Fruit fly (Drosophila melanogaster) whole organism, prepupa: Measurements from ENCODE around the gene CG13071.

ENCODE experiments used
- Blimp-1 ChIP-seq: fragments of 200-800 bp; sonication (Bioruptor generic); optimal IDR thresholded peaks from 3 replicates; lab custom pipeline; 2017; ENCODE audit warnings: missing biosample characterization, missing genetic modification characterization, mild to moderate bottlenecking, moderate library complexity, missing genetic modification reagents
- CG10631 ChIP-seq: fragments of 200-800 bp; sonication (Bioruptor generic); optimal IDR thresholded peaks from 2 replicates; lab custom pipeline; 2016; ENCODE audit warnings: missing biosample characterization, missing genetic modification characterization
- CG6163 ChIP-seq: fragments of 200-800 bp; sonication (Bioruptor generic); IDR thresholded peaks from 3 replicates; pipeline ENCODE4 v1.3.6; 2022; ENCODE audit warnings: missing biosample characterization, missing genetic modification characterization
- CG6792 ChIP-seq: fragments of 200-800 bp; sonication (Bioruptor generic); optimal IDR thresholded peaks from 3 replicates; lab custom pipeline; 2016; ENCODE audit warnings: missing biosample characterization, missing genetic modification characterization
- CG7368 ChIP-seq: fragments of 200-800 bp; sonication (Bioruptor generic); optimal IDR thresholded peaks from 3 replicates; lab custom pipeline; 2016; ENCODE audit warnings: missing biosample characterization, missing genetic modification characterization
- Eip78C ChIP-seq: fragments of 200-800 bp; sonication (Bioruptor generic); peaks from one replicate; lab custom pipeline; 2016; ENCODE audit warnings: missing biosample characterization, missing genetic modification characterization
- Met ChIP-seq: fragments of 200-800 bp; sonication (Bioruptor generic); optimal IDR thresholded peaks from 3 replicates; lab custom pipeline; 2016; ENCODE audit warnings: missing biosample characterization, missing genetic modification characterization
- fd85E ChIP-seq: fragments of 200-800 bp; sonication (Bioruptor generic); optimal IDR thresholded peaks from 3 replicates; lab custom pipeline; 2016; ENCODE audit warnings: missing biosample characterization, missing genetic modification characterization

dm6 chr3L:16305820-16306650, 43.5 kb downstream of the CG13071 start, which contains the start of the genes CG13043 and CG13063:
- no peak for TF ChIP-seq Eip78C (GFP tag; lab: Kevin White, UChicago)
- no peak for TF ChIP-seq CG10631
- no peak for TF ChIP-seq Met (GFP tag; lab: Kevin White, UChicago)
- no peak for TF ChIP-seq CG6792
- TF ChIP-seq Blimp-1: no peak
- TF ChIP-seq fd85E (GFP tag; lab: Kevin White, UChicago): no peak
- TF ChIP-seq CG6163: no peak
- TF ChIP-seq CG7368 (GFP tag; lab: Kevin White, UChicago): no peak
